Worm (Caenorhabditis elegans) whole organism, early embryonic: Measurements from ENCODE around the gene Y69E1A.1.

Experiments used
- B0310.2 ChIP-seq: sonication (generic microtip); optimal IDR thresholded peaks from 2 replicates; lab custom pipeline; 2016; ENCODE audit warnings: mild to moderate bottlenecking, missing genetic modification characterization, missing compliant biosample characterization
- F13C5.2 ChIP-seq: sonication (generic microtip); optimal IDR thresholded peaks from 2 replicates; lab custom pipeline; 2017; ENCODE audit warnings: mild to moderate bottlenecking, missing genetic modification characterization, inconsistent platforms, missing compliant biosample characterization
- aly-1 ChIP-seq: sonication (generic microtip); optimal IDR thresholded peaks from 2 replicates; lab custom pipeline; 2016; ENCODE audit warnings: missing genetic modification characterization, missing compliant biosample characterization
- ama-1 ChIP-seq: fragments of 150-350 bp; optimal IDR thresholded peaks from 2 replicates; lab custom pipeline; 2014
- ceh-13 ChIP-seq: fragments of 200-800 bp; sonication (Bioruptor generic); optimal IDR thresholded peaks from 2 replicates; lab custom pipeline; 2018; ENCODE audit warnings: mild to moderate bottlenecking, missing genetic modification characterization, missing compliant biosample characterization
- ceh-36 ChIP-seq: sonication (generic microtip); optimal IDR thresholded peaks from 2 replicates; lab custom pipeline; 2016; ENCODE audit warnings: missing genetic modification characterization, inconsistent platforms, missing compliant biosample characterization
- ets-7 ChIP-seq: sonication (generic microtip); optimal IDR thresholded peaks from 2 replicates; lab custom pipeline; 2016; ENCODE audit warnings: missing genotype, missing genetic modification characterization, missing compliant biosample characterization
- flt-1 ChIP-seq: fragments of 200-800 bp; sonication (Bioruptor generic); IDR thresholded peaks from 2 replicates; pipeline ENCODE4 v1.3.6; 2022; ENCODE audit warnings: missing genetic modification characterization, missing compliant biosample characterization
- hmbx-1 ChIP-seq: sonication (generic microtip); optimal IDR thresholded peaks from 2 replicates; lab custom pipeline; 2016; ENCODE audit warnings: mild to moderate bottlenecking, missing genetic modification characterization, missing compliant biosample characterization
- hmg-4 ChIP-seq: fragments of 200-800 bp; sonication (Bioruptor generic); optimal IDR thresholded peaks from 2 replicates; lab custom pipeline; 2018; ENCODE audit warnings: mild to moderate bottlenecking, missing genetic modification characterization, missing compliant biosample characterization
- hnd-1 ChIP-seq: sonication (generic microtip); optimal IDR thresholded peaks from 2 replicates; lab custom pipeline; 2016; ENCODE audit warnings: missing genetic modification characterization, missing compliant biosample characterization
- pes-1 ChIP-seq: fragments of 200-800 bp; sonication (Bioruptor generic); IDR thresholded peaks from 2 replicates; pipeline ENCODE4 v1.3.6; 2022; ENCODE audit warnings: missing genetic modification reagents, missing genetic modification characterization, missing compliant biosample characterization
- scrt-1 ChIP-seq: fragments of 200-800 bp; sonication (Bioruptor generic); IDR thresholded peaks from 2 replicates; pipeline ENCODE4 v1.3.6; 2022; ENCODE audit warnings: missing genetic modification characterization, missing compliant biosample characterization
- sea-1 ChIP-seq: fragments of 200-800 bp; sonication (Bioruptor generic); conservative IDR thresholded peaks from 2 replicates; pipeline ENCODE4 v1.3.6; 2022; ENCODE audit warnings: missing genetic modification characterization, missing compliant biosample characterization
- tbx-11 ChIP-seq: fragments of 200-800 bp; sonication (Bioruptor generic); IDR thresholded peaks from 2 replicates; pipeline ENCODE4 v1.3.6; 2022; ENCODE audit warnings: missing genetic modification characterization, missing compliant biosample characterization
- tbx-37 ChIP-seq: fragments of 200-800 bp; sonication (Bioruptor generic); conservative IDR thresholded peaks from 2 replicates; pipeline ENCODE4 v1.3.6; 2022; ENCODE audit warnings: missing genetic modification reagents, missing genetic modification characterization, missing compliant biosample characterization
- tra-4 ChIP-seq: sonication (generic microtip); optimal IDR thresholded peaks from 2 replicates; lab custom pipeline; 2017; ENCODE audit warnings: missing genetic modification characterization, missing compliant biosample characterization

Gene Y69E1A.1

ce11 chrIV:10934786-10935185, 13.9 kb downstream of the Y69E1A.1 start:
- no peak for TF ChIP-seq hnd-1 (tag; lab: Kevin White, UChicago)
- TF ChIP-seq hmg-4: no peak
- no peak for TF ChIP-seq ama-1 (lab: Kevin White, UChicago)
- no peak for TF ChIP-seq B0310.2 (tag; lab: Kevin White, UChicago)
- no peak for TF ChIP-seq tra-4 (tag; lab: Kevin White, UChicago)
- TF ChIP-seq tbx-11: no peak
- no peak for TF ChIP-seq hmbx-1 (tag; lab: Kevin White, UChicago)
- TF ChIP-seq tbx-37 (GFP tag; lab: Robert Waterston, UW): no peak
- TF ChIP-seq pes-1: no peak
- no peak for TF ChIP-seq ceh-36 (tag; lab: Kevin White, UChicago)

ce11 chrIV:10933777-10934546, 14.7 kb downstream of the Y69E1A.1 start:
- TF ChIP-seq ceh-13 (no peak), F13C5.2 (no peak), tbx-11 (no peak), hmbx-1 (tag; lab: Kevin White, UChicago) (no peak), hnd-1 (tag; lab: Kevin White, UChicago) (no peak), ama-1 (lab: Kevin White, UChicago) (no peak), flt-1 (GFP tag; lab: Robert Waterston, UW) (no peak), hmg-4 (no peak), pes-1 (no peak), sea-1 (no peak), aly-1 (tag; lab: Kevin White, UChicago) (no peak), tra-4 (tag; lab: Kevin White, UChicago) (no peak), ets-7 (tag; lab: Kevin White, UChicago) (no peak), B0310.2 (tag; lab: Kevin White, UChicago) (no peak)

ce11 chrIV:10933062-10933552, 15.6 kb downstream of the Y69E1A.1 start, which contains the start of the genes dnc-1 and lsm-7:
dnc-1 (minus strand) TSS chrIV:10933203.
lsm-7 (plus strand) TSS chrIV:10933502.
- TF ChIP-seq ceh-13 (no peak), F13C5.2 (peak; percentile 40), tbx-11 (0 out of 2 replicates have a peak, but pooled peaks have one; percentile 11)

- TF ChIP-seq hmg-4: no peak
- TF ChIP-seq tbx-37 (GFP tag; lab: Robert Waterston, UW): no peak
These were observed 28.9 kb downstream of the Y69E1A.1 start, which contains the start of gene rbr-2 for ce11 chrIV:10919770-10920169. rbr-2 (plus strand) TSS chrIV:10920070.

ce11 chrIV:10918877-10919560, 29.7 kb downstream of the Y69E1A.1 start:
- TF ChIP-seq hmg-4: peak; percentile 13
- no peak for TF ChIP-seq ceh-36 (tag; lab: Kevin White, UChicago)
- peak; percentile 51 for TF ChIP-seq F13C5.2

- TF ChIP-seq tra-4 (tag; lab: Kevin White, UChicago) (no peak), B0310.2 (tag; lab: Kevin White, UChicago) (no peak), hmg-4 (no peak), pes-1 (no peak), ets-7 (tag; lab: Kevin White, UChicago) (no peak)
These were observed 32.6 kb downstream of the Y69E1A.1 start for ce11 chrIV:10916134-10916533.

ce11 chrIV:10915388-10915787, 33.3 kb downstream of the Y69E1A.1 start, which contains the start of gene ZK593.3:
ZK593.3 (plus strand) TSS chrIV:10915688.
- TF ChIP-seq tra-4 (tag; lab: Kevin White, UChicago) (no peak), sea-1 (no peak), tbx-37 (GFP tag; lab: Robert Waterston, UW) (no peak), F13C5.2 (no peak), ama-1 (lab: Kevin White, UChicago) (no peak), pes-1 (no peak), ets-7 (tag; lab: Kevin White, UChicago) (no peak), flt-1 (GFP tag; lab: Robert Waterston, UW) (no peak), ceh-36 (tag; lab: Kevin White, UChicago) (no peak), scrt-1 (GFP tag; lab: Robert Waterston, UW) (no peak), aly-1 (tag; lab: Kevin White, UChicago) (no peak), hnd-1 (tag; lab: Kevin White, UChicago) (no peak), B0310.2 (tag; lab: Kevin White, UChicago) (no peak), ceh-13 (no peak), tbx-11 (no peak), hmbx-1 (tag; lab: Kevin White, UChicago) (no peak), hmg-4 (no peak)

- TF ChIP-seq sea-1: no peak
- no peak for TF ChIP-seq scrt-1 (GFP tag; lab: Robert Waterston, UW)
- TF ChIP-seq B0310.2 (tag; lab: Kevin White, UChicago): no peak
- TF ChIP-seq tbx-11: no peak
- no peak for TF ChIP-seq hmg-4
- no peak for TF ChIP-seq ets-7 (tag; lab: Kevin White, UChicago)
- no peak for TF ChIP-seq flt-1 (GFP tag; lab: Robert Waterston, UW)
- TF ChIP-seq tbx-37 (GFP tag; lab: Robert Waterston, UW): no peak
- TF ChIP-seq aly-1 (tag; lab: Kevin White, UChicago): no peak
- TF ChIP-seq ceh-36 (tag; lab: Kevin White, UChicago): no peak
- no peak for TF ChIP-seq F13C5.2
- TF ChIP-seq tra-4 (tag; lab: Kevin White, UChicago): no peak
- TF ChIP-seq hnd-1 (tag; lab: Kevin White, UChicago): no peak
- TF ChIP-seq hmbx-1 (tag; lab: Kevin White, UChicago): no peak
- TF ChIP-seq ceh-13: no peak
These were observed 35.6 kb downstream of the Y69E1A.1 start, which contains the start of gene ZK593.2 for ce11 chrIV:10913081-10913480. ZK593.2 (plus strand) TSS chrIV:10913381.
